Worm (Caenorhabditis elegans): ENCODE data around the gene glt-3.

Gene glt-3

ce11 chrIV:10151439-10151997 is 21.5 kb downstream of the glt-3 start, which contains the start of gene copg-1 (continued):
- TF ChIP-seq tbp1 (GFP tag; optimal IDR thresholded peaks at IDR 0.05) (peak; percentile 14), snpc-4 (GFP tag; optimal IDR thresholded peaks at IDR 0.05) (peak; percentile 4), snpc-4 (tag; optimal IDR thresholded peaks at IDR 0.05) (peak in 2 of 4 experiments; percentile 0 to 12), dpl-1 (GFP tag; optimal IDR thresholded peaks at IDR 0.05) (peak; percentile 24), pha-4 (tag; optimal IDR thresholded peaks at IDR 0.05) (peak; percentile 17), sea-2 (GFP tag; IDR thresholded peaks at IDR 0.05) (no peak), let-526 (GFP tag; IDR thresholded peaks at IDR 0.05) (no peak), athp-1 (tag; optimal IDR thresholded peaks at IDR 0.05) (no peak), hsf-1 (GFP tag; IDR thresholded peaks at IDR 0.05) (no peak), madf-6 (GFP tag; IDR thresholded peaks at IDR 0.05) (peak; percentile 58; the same call in 1 of the 2 replicates), let-607 (tag; optimal IDR thresholded peaks at IDR 0.05) (peak; percentile 67 to 87), K12H6.12 (tag; optimal IDR thresholded peaks at IDR 0.05) (peak; percentile 22), unc-62 (GFP tag; optimal IDR thresholded peaks at IDR 0.05) (no peak), chd-7 (tag; optimal IDR thresholded peaks at IDR 0.05) (no peak), lag-1 (GFP tag; IDR thresholded peaks at IDR 0.05) (no peak), snpc-1.1 (tag; optimal IDR thresholded peaks at IDR 0.05; ENCODE audit: insufficient read depth) (no peak), madf-8 (GFP tag; conservative IDR thresholded peaks at IDR 0.05) (0 out of 2 replicates have a peak, but pooled peaks have one; percentile 6), hlh-26 (GFP tag; conservative IDR thresholded peaks at IDR 0.05) (no peak), F23B12.7 (tag; optimal IDR thresholded peaks at IDR 0.05; ENCODE audit: insufficient read depth) (peak; percentile 25), die-1 (tag; optimal IDR thresholded peaks at IDR 0.05) (no peak), Y53G8AR.9 (GFP tag; conservative IDR thresholded peaks at IDR 0.05) (no peak), xnd-1 (tag; optimal IDR thresholded peaks at IDR 0.05) (no peak), F57A8.1 (GFP tag; optimal IDR thresholded peaks at IDR 0.05) (no peak), ekl-4 (GFP tag; IDR thresholded peaks at IDR 0.05) (no peak), ceh-40 (GFP tag; IDR thresholded peaks at IDR 0.05) (no peak), attf-5 (GFP tag; optimal IDR thresholded peaks at IDR 0.05) (peak; percentile 18), gei-17 (GFP tag; optimal IDR thresholded peaks at IDR 0.05) (no peak), lin-54 (GFP tag; optimal IDR thresholded peaks at IDR 0.05) (peak; percentile 14), D2030.7 (GFP tag; IDR thresholded peaks at IDR 0.05) (no peak; the same call in 1 of the 2 replicates), dox-1 (GFP tag; IDR thresholded peaks at IDR 0.05) (peak; percentile 51), F33H1.4 (GFP tag; IDR thresholded peaks at IDR 0.05) (peak; percentile 46), lin-40 (tag; optimal IDR thresholded peaks at IDR 0.05) (peak; percentile 2), rec-8 (tag; optimal IDR thresholded peaks at IDR 0.05) (no peak)

- no peak for TF ChIP-seq tlf-1 (GFP tag; optimal IDR thresholded peaks at IDR 0.05)
- TF ChIP-seq ccch-3 (GFP tag; optimal IDR thresholded peaks at IDR 0.05): no peak
Measured at ce11 chrIV:10153479-10153878, 23.4 kb downstream of the glt-3 start.

- TF ChIP-seq unc-130 (GFP tag; optimal IDR thresholded peaks at IDR 0.05) (no peak), madf-6 (GFP tag; IDR thresholded peaks at IDR 0.05) (peak; percentile 48; the same call in 1 of the 2 replicates)
Measured at ce11 chrIV:10155475-10155874, 25.4 kb downstream of the glt-3 start, which contains the start of gene ttr-54. TSS of gene ttr-54 (plus strand) at chrIV:10155775.
